Fruit fly (Drosophila melanogaster) whole organism, embryonic: Measurements from ENCODE around the gene CG7896.

Experiments used
- Asciz ChIP-seq: fragments of 200-800 bp; sonication (Bioruptor generic); optimal IDR thresholded peaks from 2 replicates; lab custom pipeline; 2017; ENCODE audit warnings: missing biosample characterization, mild to moderate bottlenecking, missing genetic modification characterization, missing genetic modification reagents
- B-H1 ChIP-seq: fragments of 200-800 bp; sonication (Bioruptor generic); IDR thresholded peaks from 3 replicates; pipeline ENCODE4 v1.3.6; 2022; ENCODE audit warnings: missing biosample characterization, missing genetic modification characterization
- Bdp1 ChIP-seq: fragments of 200-800 bp; sonication (Bioruptor generic); optimal IDR thresholded peaks from 3 replicates; lab custom pipeline; 2016; ENCODE audit warnings: missing biosample characterization, missing genetic modification characterization
- Bgb ChIP-seq: fragments of 200-800 bp; sonication (Bioruptor generic); IDR thresholded peaks from 2 replicates; pipeline ENCODE4 v1.3.6; 2022; ENCODE audit warnings: missing biosample characterization, missing genetic modification characterization; ENCODE audit not compliant: partially characterized antibody
- CG10209 ChIP-seq: fragments of 200-800 bp; sonication (Bioruptor generic); optimal IDR thresholded peaks from 3 replicates; lab custom pipeline; 2017; ENCODE audit warnings: missing biosample characterization, mild to moderate bottlenecking, missing genetic modification characterization, missing genetic modification reagents
- CG10959 ChIP-seq: fragments of 200-800 bp; sonication (Bioruptor generic); IDR thresholded peaks from 2 replicates; pipeline ENCODE4 v1.3.6; 2022; ENCODE audit warnings: missing biosample characterization, missing genetic modification characterization
- CG11093 ChIP-seq: fragments of 200-800 bp; sonication (Bioruptor generic); IDR thresholded peaks from 3 replicates; pipeline ENCODE4 v1.3.6; 2022; ENCODE audit warnings: missing biosample characterization, missing genetic modification characterization
- CG12391 ChIP-seq: fragments of 200-800 bp; sonication (Bioruptor generic); optimal IDR thresholded peaks from 3 replicates; lab custom pipeline; 2018; ENCODE audit warnings: missing biosample characterization, mild to moderate bottlenecking, missing genetic modification characterization, moderate library complexity
- CG12744 ChIP-seq: fragments of 200-800 bp; sonication (Bioruptor generic); optimal IDR thresholded peaks from 2 replicates; lab custom pipeline; 2016; ENCODE audit warnings: missing biosample characterization, missing genetic modification characterization
- CG13296 ChIP-seq: fragments of 200-800 bp; sonication (Bioruptor generic); optimal IDR thresholded peaks from 3 replicates; lab custom pipeline; 2018; ENCODE audit warnings: missing biosample characterization, mild to moderate bottlenecking, missing genetic modification characterization
- CG14710 ChIP-seq: fragments of 200-800 bp; sonication (Bioruptor generic); optimal IDR thresholded peaks from 3 replicates; lab custom pipeline; 2019; ENCODE audit warnings: missing biosample characterization, mild to moderate bottlenecking, missing genetic modification characterization, moderate library complexity
- CG17361 ChIP-seq: fragments of 200-800 bp; sonication (Bioruptor generic); IDR thresholded peaks from 3 replicates; pipeline ENCODE4 v1.3.6; 2022; ENCODE audit warnings: missing biosample characterization, missing genetic modification characterization
- CG17385 ChIP-seq: fragments of 200-800 bp; sonication (Bioruptor generic); optimal IDR thresholded peaks from 3 replicates; lab custom pipeline; 2018; ENCODE audit warnings: missing biosample characterization, mild to moderate bottlenecking, missing genetic modification characterization
- CG17612 ChIP-seq: fragments of 200-800 bp; sonication (Bioruptor generic); IDR thresholded peaks from 2 replicates; pipeline ENCODE4 v1.3.6; 2022; ENCODE audit warnings: missing biosample characterization, missing genetic modification characterization
- CG2889 ChIP-seq: fragments of 200-800 bp; sonication (Bioruptor generic); IDR thresholded peaks from 3 replicates; pipeline ENCODE4 v1.3.6; 2022; ENCODE audit warnings: missing biosample characterization, missing genetic modification characterization
- CG30431 ChIP-seq: fragments of 200-800 bp; sonication (Bioruptor generic); optimal IDR thresholded peaks from 2 replicates; lab custom pipeline; 2017; ENCODE audit warnings: missing biosample characterization, missing genetic modification characterization
- CG31224 ChIP-seq: fragments of 200-800 bp; sonication (Bioruptor generic); IDR thresholded peaks from 2 replicates; pipeline ENCODE4 v1.3.6; 2022; ENCODE audit warnings: missing biosample characterization, missing genetic modification characterization
- CG34376 ChIP-seq: fragments of 200-800 bp; sonication (Bioruptor generic); optimal IDR thresholded peaks from 2 replicates; lab custom pipeline; 2018; ENCODE audit warnings: missing biosample characterization, mild to moderate bottlenecking, missing genetic modification characterization
- CG4282 ChIP-seq: fragments of 200-800 bp; sonication (Bioruptor generic); optimal IDR thresholded peaks from 2 replicates; lab custom pipeline; 2016; ENCODE audit warnings: missing biosample characterization, missing genetic modification characterization
- CG5245 ChIP-seq: fragments of 200-800 bp; sonication (Bioruptor generic); optimal IDR thresholded peaks from 3 replicates; lab custom pipeline; 2016; ENCODE audit warnings: missing biosample characterization, missing genetic modification characterization
- CG6175 ChIP-seq: fragments of 200-800 bp; sonication (Bioruptor generic); IDR thresholded peaks from 3 replicates; pipeline ENCODE4 v1.3.6; 2022; ENCODE audit warnings: missing biosample characterization, missing genetic modification characterization
- CG7372 ChIP-seq: fragments of 200-800 bp; sonication (Bioruptor generic); IDR thresholded peaks from 2 replicates; pipeline ENCODE4 v1.3.6; 2022; ENCODE audit warnings: missing biosample characterization, missing genetic modification characterization
- CG7839 ChIP-seq: fragments of 200-800 bp; sonication (Bioruptor generic); optimal IDR thresholded peaks from 3 replicates; lab custom pipeline; 2018; ENCODE audit warnings: missing biosample characterization, mild to moderate bottlenecking, missing genetic modification characterization, moderate library complexity
- CG8281 ChIP-seq: fragments of 200-800 bp; sonication (Bioruptor generic); optimal IDR thresholded peaks from 2 replicates; lab custom pipeline; 2018; ENCODE audit warnings: missing biosample characterization, mild to moderate bottlenecking, missing genetic modification characterization, moderate library complexity
- Deaf1 ChIP-seq: fragments of 200-800 bp; optimal IDR thresholded peaks from 3 replicates; lab custom pipeline; 2019; ENCODE audit warnings: missing biosample characterization, mild to moderate bottlenecking, missing genetic modification characterization, moderate library complexity
- Dp ChIP-seq: fragments of 200-800 bp; sonication (Bioruptor generic); optimal IDR thresholded peaks from 2 replicates; lab custom pipeline; 2018; ENCODE audit warnings: missing biosample characterization, mild to moderate bottlenecking, missing genetic modification characterization, moderate library complexity
- HLHmδ ChIP-seq: fragments of 200-800 bp; sonication (Bioruptor generic); optimal IDR thresholded peaks from 2 replicates; lab custom pipeline; 2018; ENCODE audit warnings: missing biosample characterization, mild to moderate bottlenecking, missing genetic modification characterization, moderate library complexity
- HmgZ ChIP-seq: fragments of 200-800 bp; sonication (Bioruptor generic); optimal IDR thresholded peaks from 2 replicates; lab custom pipeline; 2018; ENCODE audit warnings: missing biosample characterization, mild to moderate bottlenecking, missing genetic modification characterization
- Hmx ChIP-seq: fragments of 200-800 bp; sonication (Bioruptor generic); optimal IDR thresholded peaks from 2 replicates; lab custom pipeline; 2016; ENCODE audit warnings: missing biosample characterization, missing genetic modification characterization
- Kr ChIP-seq: fragments of 200-800 bp; sonication (Bioruptor generic); optimal IDR thresholded peaks from 2 replicates; lab custom pipeline; 2017; ENCODE audit warnings: missing biosample characterization, mild to moderate bottlenecking, missing genetic modification characterization
- Neu2 ChIP-seq: fragments of 200-800 bp; sonication (Bioruptor generic); optimal IDR thresholded peaks from 3 replicates; lab custom pipeline; 2016; ENCODE audit warnings: missing biosample characterization, missing genetic modification characterization, borderline replicate concordance
- Nf-YA ChIP-seq: fragments of 200-800 bp; sonication (Bioruptor generic); IDR thresholded peaks from 2 replicates; pipeline ENCODE4 v1.3.6; 2022; ENCODE audit warnings: missing biosample characterization, missing genetic modification characterization
- Oaz ChIP-seq: fragments of 200-800 bp; sonication (Bioruptor generic); IDR thresholded peaks from 2 replicates; pipeline ENCODE4 v1.3.6; 2022; ENCODE audit warnings: missing biosample characterization, missing genetic modification characterization
- Ravus ChIP-seq: fragments of 200-800 bp; sonication (Bioruptor generic); IDR thresholded peaks from 2 replicates; pipeline ENCODE4 v1.3.6; 2022; ENCODE audit warnings: missing biosample characterization, missing genetic modification characterization
- Tbp ChIP-seq: fragments of >200 bp; optimal IDR thresholded peaks from 2 replicates; lab custom pipeline; 2018; ENCODE audit warnings: missing biosample characterization, missing genetic modification characterization
- Usf ChIP-seq: fragments of 200-800 bp; sonication (Bioruptor generic); optimal IDR thresholded peaks from 2 replicates; lab custom pipeline; 2017; ENCODE audit warnings: missing genotype, missing biosample characterization, missing genetic modification characterization
- ash1 ChIP-seq: fragments of 200-800 bp; sonication (Bioruptor generic); optimal IDR thresholded peaks from 2 replicates; lab custom pipeline; 2018; ENCODE audit warnings: missing biosample characterization, mild to moderate bottlenecking, missing genetic modification characterization
- az2 ChIP-seq: fragments of 200-800 bp; sonication (Bioruptor generic); optimal IDR thresholded peaks from 3 replicates; lab custom pipeline; 2016; ENCODE audit warnings: missing biosample characterization, missing genetic modification characterization
- chn ChIP-seq: fragments of 200-800 bp; sonication (Bioruptor generic); optimal IDR thresholded peaks from 2 replicates; lab custom pipeline; 2016; ENCODE audit warnings: missing biosample characterization, missing genetic modification characterization
- eyg ChIP-seq: fragments of 200-800 bp; sonication (Bioruptor generic); optimal IDR thresholded peaks from 3 replicates; lab custom pipeline; 2016; ENCODE audit warnings: missing biosample characterization, missing genetic modification characterization
- gce ChIP-seq: fragments of 200-800 bp; sonication (Bioruptor generic); IDR thresholded peaks from 3 replicates; pipeline ENCODE4 v1.3.6; 2022; ENCODE audit warnings: missing biosample characterization, missing genetic modification characterization
- inv ChIP-seq: fragments of 200-800 bp; sonication (Bioruptor generic); IDR thresholded peaks from 2 replicates; pipeline ENCODE4 v1.3.6; 2022; ENCODE audit warnings: missing biosample characterization, missing genetic modification characterization; ENCODE audit not compliant: partially characterized antibody
- maf-S ChIP-seq: fragments of 200-800 bp; sonication (Bioruptor generic); optimal IDR thresholded peaks from 2 replicates; lab custom pipeline; 2016; ENCODE audit warnings: missing biosample characterization, missing genetic modification characterization
- mld ChIP-seq: fragments of 200-800 bp; sonication (Bioruptor generic); IDR thresholded peaks from 3 replicates; pipeline ENCODE4 v1.3.6; 2022; ENCODE audit warnings: missing biosample characterization, missing genetic modification characterization; ENCODE audit not compliant: partially characterized antibody
- odd ChIP-seq: fragments of 200-800 bp; sonication (Bioruptor generic); optimal IDR thresholded peaks from 2 replicates; lab custom pipeline; 2017; ENCODE audit warnings: missing biosample characterization, mild to moderate bottlenecking, missing genetic modification characterization
- pros ChIP-seq: fragments of 200-800 bp; sonication (Bioruptor generic); optimal IDR thresholded peaks from 3 replicates; lab custom pipeline; 2019; ENCODE audit warnings: missing biosample characterization, mild to moderate bottlenecking, missing genetic modification characterization, moderate library complexity
- pzg ChIP-seq: fragments of 200-800 bp; sonication (Bioruptor generic); optimal IDR thresholded peaks from 3 replicates; lab custom pipeline; 2018; ENCODE audit warnings: missing biosample characterization, mild to moderate bottlenecking, missing genetic modification characterization, moderate library complexity
- row ChIP-seq: fragments of 200-800 bp; sonication (Bioruptor generic); IDR thresholded peaks from 3 replicates; pipeline ENCODE4 v1.3.6; 2022; ENCODE audit warnings: missing biosample characterization, missing genetic modification characterization
- sens ChIP-seq: fragments of 200-800 bp; sonication (Bioruptor generic); peaks from one replicate; lab custom pipeline; 2016; ENCODE audit warnings: missing biosample characterization, missing genetic modification characterization
- shn ChIP-seq: fragments of 200-800 bp; sonication (Bioruptor generic); optimal IDR thresholded peaks from 3 replicates; lab custom pipeline; 2016; ENCODE audit warnings: missing biosample characterization, missing genetic modification characterization
- zfh1 ChIP-seq: fragments of 200-800 bp; sonication (Bioruptor generic); IDR thresholded peaks from 3 replicates; pipeline ENCODE4 v1.3.6; 2022; ENCODE audit warnings: missing biosample characterization, missing genetic modification characterization

The CG7896 gene

dm6 chr3R:29997607-29998236, 14.5 kb downstream of the CG7896 start, which contains the start of the genes CG15525 and CG11504 (continued):
- TF ChIP-seq CG8281 (no peak), Usf (GFP tag; lab: Kevin White, UChicago) (no peak), Hmx (no peak), CG12391 (tag; lab: Kevin White, UChicago) (peak; percentile 78), CG7372 (GFP tag; lab: Robert Waterston, UW) (no peak), CG11093 (GFP tag; lab: Robert Waterston, UW) (no peak), row (GFP tag; lab: Robert Waterston, UW) (peak; percentile 93), HLHmδ (no peak), Ravus (GFP tag; lab: Robert Waterston, UW) (peak; percentile 2; the same call in 1 of the 2 replicates), Dp (peak; percentile 32), Kr (GFP tag; lab: Kevin White, UChicago) (no peak), CG30431 (GFP tag; lab: Kevin White, UChicago) (no peak), Neu2 (no peak), Deaf1 (tag; lab: Kevin White, UChicago) (no peak), CG10209 (GFP tag; lab: Kevin White, UChicago) (no peak), gce (GFP tag; lab: Robert Waterston, UW) (no peak), CG6175 (GFP tag; lab: Robert Waterston, UW) (peak; percentile 32; the same call in 1 of the 3 replicates), CG17361 (GFP tag; lab: Robert Waterston, UW) (no peak; the same call in 1 of the 3 replicates), CG13296 (GFP tag; lab: Kevin White, UChicago) (no peak), sens (GFP tag; lab: Kevin White, UChicago) (peak; percentile 96), pzg (GFP tag; lab: Kevin White, UChicago) (peak; percentile 63), shn (GFP tag; lab: Kevin White, UChicago) (peak; percentile 51), CG10959 (no peak), az2 (GFP tag; lab: Kevin White, UChicago) (peak; percentile 51), CG12744 (GFP tag; lab: Kevin White, UChicago) (no peak), ash1 (GFP tag; lab: Kevin White, UChicago) (no peak), CG7839 (no peak), Oaz (GFP tag; lab: Robert Waterston, UW) (no peak), zfh1 (peak; percentile 51; the same call in 1 of the 3 replicates), HmgZ (tag; lab: Kevin White, UChicago) (peak; percentile 63), CG2889 (GFP tag; lab: Robert Waterston, UW) (no peak), odd (no peak), maf-S (GFP tag; lab: Kevin White, UChicago) (no peak), pros (GFP tag; lab: Kevin White, UChicago) (no peak), chn (GFP tag; lab: Kevin White, UChicago) (peak; percentile 47), eyg (no peak), Nf-YA (GFP tag; lab: Robert Waterston, UW) (peak; percentile 43; the same call in 1 of the 2 replicates), B-H1 (GFP tag; lab: Robert Waterston, UW) (no peak), CG17385 (GFP tag; lab: Kevin White, UChicago) (peak; percentile 92), CG5245 (GFP tag; lab: Kevin White, UChicago) (no peak), CG14710 (tag; lab: Kevin White, UChicago) (peak; percentile 72), CG31224 (GFP tag; lab: Robert Waterston, UW) (no peak), Asciz (GFP tag; lab: Kevin White, UChicago) (no peak), inv (GFP tag; lab: Robert Waterston, UW) (peak; percentile 87), Bdp1 (GFP tag; lab: Kevin White, UChicago) (no peak), CG4282 (GFP tag; lab: Kevin White, UChicago) (no peak), Tbp (no peak), CG34376 (GFP tag; lab: Kevin White, UChicago) (no peak), CG17612 (GFP tag; lab: Robert Waterston, UW) (no peak), mld (GFP tag; lab: Robert Waterston, UW) (0 out of 3 replicates have a peak, but pooled peaks have one; percentile 71), Bgb (GFP tag; lab: Robert Waterston, UW) (peak; percentile 91)
